Fruit fly (Drosophila melanogaster) whole organism, embryonic: ENCODE results near the gene CG10431.

Experiments used
- Adf1 ChIP-seq: fragments of 200-800 bp; sonication (Bioruptor generic); IDR thresholded peaks from 2 replicates; pipeline ENCODE4 v1.3.6; 2022; ENCODE audit warnings: missing biosample characterization, missing genetic modification characterization
- Asciz ChIP-seq: fragments of 200-800 bp; sonication (Bioruptor generic); optimal IDR thresholded peaks from 2 replicates; lab custom pipeline; 2017; ENCODE audit warnings: missing biosample characterization, mild to moderate bottlenecking, missing genetic modification characterization, missing genetic modification reagents
- B-H1 ChIP-seq: fragments of 200-800 bp; sonication (Bioruptor generic); IDR thresholded peaks from 3 replicates; pipeline ENCODE4 v1.3.6; 2022; ENCODE audit warnings: missing biosample characterization, missing genetic modification characterization
- CG10274 ChIP-seq: fragments of 200-800 bp; sonication (Bioruptor generic); optimal IDR thresholded peaks from 3 replicates; lab custom pipeline; 2017; ENCODE audit warnings: missing biosample characterization, mild to moderate bottlenecking, missing genetic modification characterization
- CG10543 ChIP-seq: fragments of 200-800 bp; sonication (Bioruptor generic); optimal IDR thresholded peaks from 3 replicates; lab custom pipeline; 2017; ENCODE audit warnings: missing biosample characterization, mild to moderate bottlenecking, missing genetic modification characterization, moderate library complexity
- CG10979 ChIP-seq: fragments of 200-800 bp; sonication (Bioruptor generic); optimal IDR thresholded peaks from 2 replicates; lab custom pipeline; 2018; ENCODE audit warnings: missing biosample characterization, mild to moderate bottlenecking, missing genetic modification characterization, moderate library complexity
- CG11398 ChIP-seq: fragments of 200-800 bp; sonication (Bioruptor generic); optimal IDR thresholded peaks from 2 replicates; lab custom pipeline; 2016; ENCODE audit warnings: missing biosample characterization, missing genetic modification characterization
- CG11456 ChIP-seq: fragments of 200-800 bp; sonication (Bioruptor generic); IDR thresholded peaks from 3 replicates; pipeline ENCODE4 v1.3.6; 2022; ENCODE audit warnings: missing biosample characterization, missing genetic modification characterization
- CG11696 ChIP-seq: fragments of 200-800 bp; sonication (Bioruptor generic); IDR thresholded peaks from 2 replicates; pipeline ENCODE4 v1.3.6; 2022; ENCODE audit warnings: missing biosample characterization, missing genetic modification characterization
- CG12391 ChIP-seq: fragments of 200-800 bp; sonication (Bioruptor generic); optimal IDR thresholded peaks from 3 replicates; lab custom pipeline; 2018; ENCODE audit warnings: missing biosample characterization, mild to moderate bottlenecking, missing genetic modification characterization, moderate library complexity
- CG14441 ChIP-seq: fragments of 200-800 bp; sonication (Bioruptor generic); IDR thresholded peaks from 2 replicates; pipeline ENCODE4 v1.3.6; 2022; ENCODE audit warnings: missing biosample characterization, missing genetic modification characterization
- CG14667 ChIP-seq: fragments of 200-800 bp; sonication (Bioruptor generic); IDR thresholded peaks from 2 replicates; pipeline ENCODE4 v1.3.6; 2022; ENCODE audit warnings: missing biosample characterization, missing genetic modification characterization
- CG1529 ChIP-seq: fragments of 200-800 bp; sonication (Bioruptor generic); optimal IDR thresholded peaks from 3 replicates; lab custom pipeline; 2018; ENCODE audit warnings: missing biosample characterization, missing genetic modification characterization
- CG17328 ChIP-seq: fragments of 200-800 bp; sonication (Bioruptor generic); IDR thresholded peaks from 2 replicates; pipeline ENCODE4 v1.3.6; 2022; ENCODE audit warnings: missing biosample characterization, missing genetic modification characterization
- CG2712 ChIP-seq: fragments of 200-800 bp; optimal IDR thresholded peaks from 3 replicates; lab custom pipeline; 2019; ENCODE audit warnings: missing biosample characterization, mild to moderate bottlenecking, missing genetic modification characterization, moderate library complexity
- CG31388 ChIP-seq: fragments of 200-800 bp; sonication (Bioruptor generic); optimal IDR thresholded peaks from 2 replicates; lab custom pipeline; 2016; ENCODE audit warnings: missing biosample characterization, missing genetic modification characterization
- CG33557 ChIP-seq: fragments of 200-800 bp; sonication (Bioruptor generic); optimal IDR thresholded peaks from 2 replicates; lab custom pipeline; 2019; ENCODE audit warnings: missing biosample characterization, mild to moderate bottlenecking, missing genetic modification characterization, moderate library complexity
- CG6765 ChIP-seq: fragments of 200-800 bp; sonication (Bioruptor generic); optimal IDR thresholded peaks from 3 replicates; lab custom pipeline; 2017; ENCODE audit warnings: missing biosample characterization, mild to moderate bottlenecking, missing genetic modification characterization
- CG6813 ChIP-seq: fragments of 200-800 bp; sonication (Bioruptor generic); optimal IDR thresholded peaks from 2 replicates; lab custom pipeline; 2017; ENCODE audit warnings: missing biosample characterization, missing genetic modification characterization, mild to moderate bottlenecking, moderate library complexity, missing genetic modification reagents
- CG7357 ChIP-seq: fragments of 200-800 bp; sonication (Bioruptor generic); IDR thresholded peaks from 3 replicates; pipeline ENCODE4 v1.3.6; 2022; ENCODE audit warnings: missing biosample characterization, missing genetic modification characterization
- Drgx ChIP-seq: fragments of 200-800 bp; sonication (Bioruptor generic); IDR thresholded peaks from 2 replicates; pipeline ENCODE4 v1.3.6; 2022; ENCODE audit warnings: missing biosample characterization, missing genetic modification characterization
- ERR ChIP-seq: fragments of 200-800 bp; sonication (Bioruptor generic); optimal IDR thresholded peaks from 2 replicates; lab custom pipeline; 2016; ENCODE audit warnings: missing biosample characterization, missing genetic modification characterization
- Fer3 ChIP-seq: fragments of 200-800 bp; sonication (Bioruptor generic); optimal IDR thresholded peaks from 2 replicates; lab custom pipeline; 2018; ENCODE audit warnings: missing biosample characterization, mild to moderate bottlenecking, missing genetic modification characterization, moderate library complexity
- Gsc ChIP-seq: fragments of 200-800 bp; sonication (Bioruptor generic); IDR thresholded peaks from 2 replicates; pipeline ENCODE4 v1.3.6; 2022; ENCODE audit warnings: missing biosample characterization, missing genetic modification characterization
- H2.0 ChIP-seq: fragments of 200-800 bp; sonication (Bioruptor generic); IDR thresholded peaks from 2 replicates; pipeline ENCODE4 v1.3.6; 2022; ENCODE audit warnings: missing biosample characterization, missing genetic modification characterization
- Mad ChIP-seq: fragments of 200-800 bp; sonication (Bioruptor generic); optimal IDR thresholded peaks from 2 replicates; lab custom pipeline; 2016; ENCODE audit warnings: missing biosample characterization, missing genetic modification characterization
- NK7.1 ChIP-seq: fragments of 200-800 bp; sonication (Bioruptor generic); optimal IDR thresholded peaks from 3 replicates; lab custom pipeline; 2016; ENCODE audit warnings: missing biosample characterization, missing genetic modification characterization
- Pdp1 ChIP-seq, 2 experiments: fragments of 200-800 bp; sonication (Bioruptor generic); optimal IDR thresholded peaks; 3 replicates each; lab custom pipeline; 2016; ENCODE audit warnings: missing biosample characterization in 2 of 2, missing genetic modification characterization in 2 of 2, mild to moderate bottlenecking in 1 of 2, moderate library complexity in 1 of 2
- Sox102F ChIP-seq: fragments of 200-800 bp; sonication (Bioruptor generic); optimal IDR thresholded peaks from 2 replicates; lab custom pipeline; 2018; ENCODE audit warnings: missing biosample characterization, mild to moderate bottlenecking, missing genetic modification characterization, moderate library complexity
- aop ChIP-seq: fragments of 200-800 bp; sonication (Bioruptor generic); IDR thresholded peaks from 2 replicates; pipeline ENCODE4 v1.3.6; 2022; ENCODE audit warnings: missing biosample characterization, missing genetic modification characterization
- ara ChIP-seq: fragments of 200-800 bp; sonication (Bioruptor generic); IDR thresholded peaks from 2 replicates; pipeline ENCODE4 v1.3.6; 2022; ENCODE audit warnings: missing biosample characterization, missing genetic modification characterization
- ase ChIP-seq: fragments of 200-800 bp; sonication (Bioruptor generic); IDR thresholded peaks from 3 replicates; pipeline ENCODE4 v1.3.6; 2022; ENCODE audit warnings: missing biosample characterization, missing genetic modification characterization
- ato ChIP-seq: fragments of 200-800 bp; sonication (Bioruptor generic); IDR thresholded peaks from 2 replicates; pipeline ENCODE4 v1.3.6; 2022; ENCODE audit warnings: missing biosample characterization, missing genetic modification characterization; ENCODE audit not compliant: partially characterized antibody
- chif ChIP-seq, 2 experiments: fragments of 200-800 bp; sonication (Bioruptor generic); optimal IDR thresholded peaks; 3 replicates each; lab custom pipeline; 2016; ENCODE audit warnings: missing biosample characterization in 2 of 2, missing genetic modification characterization in 2 of 2
- chinmo ChIP-seq: fragments of 200-800 bp; sonication (Bioruptor generic); IDR thresholded peaks from 4 replicates; pipeline ENCODE4 v1.3.6; 2022; ENCODE audit warnings: missing biosample characterization, missing genetic modification characterization; ENCODE audit not compliant: partially characterized antibody
- cwo ChIP-seq: fragments of 200-800 bp; sonication (Bioruptor generic); optimal IDR thresholded peaks from 3 replicates; lab custom pipeline; 2017; ENCODE audit warnings: missing biosample characterization, missing genetic modification characterization, mild to moderate bottlenecking, moderate library complexity, missing genetic modification reagents
- dimm ChIP-seq: fragments of 200-800 bp; sonication (Bioruptor generic); IDR thresholded peaks from 2 replicates; pipeline ENCODE4 v1.3.6; 2022; ENCODE audit warnings: missing biosample characterization, missing genetic modification characterization
- fd3F ChIP-seq: fragments of 200-800 bp; sonication (Bioruptor generic); optimal IDR thresholded peaks from 2 replicates; lab custom pipeline; 2018; ENCODE audit warnings: missing biosample characterization, mild to moderate bottlenecking, missing genetic modification characterization, moderate library complexity
- ftz-f1 ChIP-seq: fragments of 200-800 bp; sonication (Bioruptor generic); optimal IDR thresholded peaks from 2 replicates; lab custom pipeline; 2016; ENCODE audit warnings: missing biosample characterization, missing genetic modification characterization
- gem ChIP-seq: fragments of 200-800 bp; sonication (Bioruptor generic); optimal IDR thresholded peaks from 2 replicates; lab custom pipeline; 2019; ENCODE audit warnings: missing biosample characterization, mild to moderate bottlenecking, missing genetic modification characterization, moderate library complexity
- klu ChIP-seq: fragments of 200-800 bp; sonication (Bioruptor generic); IDR thresholded peaks from 2 replicates; pipeline ENCODE4 v1.3.6; 2022; ENCODE audit warnings: missing biosample characterization, missing genetic modification characterization
- lmd ChIP-seq: fragments of 200-800 bp; sonication (Bioruptor generic); IDR thresholded peaks from 2 replicates; pipeline ENCODE4 v1.3.6; 2022; ENCODE audit warnings: missing biosample characterization, missing genetic modification characterization
- mirr ChIP-seq: fragments of 200-800 bp; sonication (Bioruptor generic); optimal IDR thresholded peaks from 3 replicates; lab custom pipeline; 2018; ENCODE audit warnings: missing biosample characterization, mild to moderate bottlenecking, missing genetic modification characterization
- pfk ChIP-seq: fragments of 200-800 bp; sonication (Bioruptor generic); optimal IDR thresholded peaks from 2 replicates; lab custom pipeline; 2018; ENCODE audit warnings: missing biosample characterization, mild to moderate bottlenecking, missing genetic modification characterization, moderate library complexity
- pum ChIP-seq: fragments of 200-800 bp; sonication (Bioruptor generic); optimal IDR thresholded peaks from 2 replicates; lab custom pipeline; 2016; ENCODE audit warnings: missing biosample characterization, missing genetic modification characterization
- rib ChIP-seq: fragments of 200-800 bp; sonication (Bioruptor generic); IDR thresholded peaks from 2 replicates; pipeline ENCODE4 v1.3.6; 2022; ENCODE audit warnings: missing biosample characterization, missing genetic modification characterization
- run ChIP-seq: fragments of 200-800 bp; sonication (Bioruptor generic); optimal IDR thresholded peaks from 3 replicates; lab custom pipeline; 2018; ENCODE audit warnings: missing biosample characterization, mild to moderate bottlenecking, missing genetic modification characterization
- stc ChIP-seq: fragments of 200-800 bp; sonication (Bioruptor generic); IDR thresholded peaks from 2 replicates; pipeline ENCODE4 v1.3.6; 2022; ENCODE audit warnings: missing biosample characterization, missing genetic modification characterization
- trem ChIP-seq: fragments of 200-800 bp; optimal IDR thresholded peaks from 3 replicates; lab custom pipeline; 2019; ENCODE audit warnings: missing biosample characterization, mild to moderate bottlenecking, missing genetic modification characterization, moderate library complexity
- unpg ChIP-seq: fragments of 200-800 bp; sonication (Bioruptor generic); optimal IDR thresholded peaks from 3 replicates; lab custom pipeline; 2018; ENCODE audit warnings: missing biosample characterization, mild to moderate bottlenecking, missing genetic modification characterization, moderate library complexity
- vfl ChIP-seq: fragments of 200-800 bp; sonication (Bioruptor generic); optimal IDR thresholded peaks from 2 replicates; lab custom pipeline; 2016; ENCODE audit warnings: missing biosample characterization, missing genetic modification characterization

The CG10431 gene

DNA sequence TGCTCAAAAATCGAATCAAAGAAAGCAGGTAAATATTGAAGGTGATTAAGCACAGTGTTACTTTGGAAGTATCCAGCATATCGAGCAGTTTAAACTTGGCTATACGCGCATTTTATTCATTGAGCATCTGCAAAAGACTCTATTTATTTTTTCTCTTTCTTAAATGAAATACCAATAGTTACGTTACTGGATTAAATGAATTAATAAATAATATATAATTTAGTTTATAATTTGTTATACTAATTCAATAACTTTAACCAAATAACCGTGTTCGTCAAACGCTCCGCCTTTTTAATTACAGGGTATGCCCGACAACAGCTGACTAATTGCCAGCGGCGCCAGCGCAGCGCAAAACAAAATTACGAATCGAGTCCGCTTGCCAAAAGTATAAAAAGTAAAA is 7.7 kb upstream of the CG10431 start (continued):
- TF ChIP-seq CG1529 (GFP tag; lab: Kevin White, UChicago) = no peak
- TF ChIP-seq CG12391 (tag; lab: Kevin White, UChicago) = peak; percentile 47
- TF ChIP-seq Asciz (GFP tag; lab: Kevin White, UChicago) = no peak
- no peak for TF ChIP-seq ERR (GFP tag; lab: Kevin White, UChicago)
- no peak for TF ChIP-seq CG33557
- TF ChIP-seq stc (GFP tag; lab: Robert Waterston, UW) = peak; percentile 63
- no peak for TF ChIP-seq vfl
- no peak for TF ChIP-seq CG31388 (GFP tag; lab: Kevin White, UChicago)
- TF ChIP-seq Gsc = no peak
- TF ChIP-seq CG10543 = peak; percentile 40
- no peak for TF ChIP-seq ara (GFP tag; lab: Robert Waterston, UW)
- TF ChIP-seq Adf1 (GFP tag; lab: Robert Waterston, UW) = peak; percentile 38
- TF ChIP-seq chif (GFP tag; optimal IDR thresholded peaks at IDR 0.05; lab: Kevin White, UChicago) = no peak
- TF ChIP-seq Sox102F (GFP tag; lab: Kevin White, UChicago) = peak; percentile 31
- TF ChIP-seq CG10979 (tag; lab: Kevin White, UChicago) = no peak
- TF ChIP-seq CG11398 (GFP tag; lab: Kevin White, UChicago) = no peak
- peak; percentile 67 for TF ChIP-seq Fer3
- no peak for TF ChIP-seq chinmo
- TF ChIP-seq CG11696 (GFP tag; lab: Robert Waterston, UW) = peak; percentile 14; the same call in 1 of the 2 replicates
- no peak for TF ChIP-seq H2.0 (GFP tag; lab: Robert Waterston, UW)
- peak; percentile 34 for TF ChIP-seq CG6813
- TF ChIP-seq Mad (GFP tag; lab: Kevin White, UChicago) = no peak
- TF ChIP-seq mirr (GFP tag; lab: Kevin White, UChicago) = no peak
- TF ChIP-seq lmd (GFP tag; lab: Robert Waterston, UW) = peak; percentile 48; the same call in 1 of the 2 replicates
- TF ChIP-seq CG17328 = no peak
- TF ChIP-seq CG6765 (GFP tag; lab: Kevin White, UChicago) = peak; percentile 61
- 0 out of 3 replicates have a peak, but pooled peaks have one; percentile 13 for TF ChIP-seq CG7357 (GFP tag; lab: Robert Waterston, UW)
- no peak for TF ChIP-seq ftz-f1 (GFP tag; lab: Kevin White, UChicago)
- TF ChIP-seq CG11456 = 0 out of 3 replicates have a peak, but pooled peaks have one; percentile 12
- no peak for TF ChIP-seq Pdp1 (GFP tag; optimal IDR thresholded peaks at IDR 0.05; lab: Kevin White, UChicago)
- peak; percentile 45 for TF ChIP-seq fd3F (GFP tag; lab: Kevin White, UChicago)
- peak; percentile 61 for TF ChIP-seq gem (tag; lab: Kevin White, UChicago)
- peak; percentile 29; the same call in 1 of the 2 replicates for TF ChIP-seq CG14667
- no peak for TF ChIP-seq ase
- no peak for TF ChIP-seq dimm (GFP tag; lab: Robert Waterston, UW)
- no peak for TF ChIP-seq pfk (GFP tag; lab: Kevin White, UChicago)
- peak; percentile 59 for TF ChIP-seq cwo
- no peak for TF ChIP-seq trem
- TF ChIP-seq klu (GFP tag; lab: Robert Waterston, UW) = no peak
- no peak for TF ChIP-seq rib
- TF ChIP-seq ato (GFP tag; lab: Robert Waterston, UW) = no peak
- TF ChIP-seq B-H1 (GFP tag; lab: Robert Waterston, UW) = 0 out of 3 replicates have a peak, but pooled peaks have one; percentile 20
- no peak for TF ChIP-seq run (tag; lab: Kevin White, UChicago)
- TF ChIP-seq CG10274 (GFP tag; lab: Kevin White, UChicago) = peak; percentile 19
- peak; percentile 55; the same call in 1 of the 2 replicates for TF ChIP-seq Drgx (GFP tag; lab: Robert Waterston, UW)
- no peak for TF ChIP-seq pum
- no peak for TF ChIP-seq NK7.1 (GFP tag; lab: Kevin White, UChicago)
- peak; percentile 26 for TF ChIP-seq unpg (GFP tag; lab: Kevin White, UChicago)
- TF ChIP-seq aop (GFP tag; lab: Robert Waterston, UW) = no peak
- TF ChIP-seq CG14441 (GFP tag; lab: Robert Waterston, UW) = peak; percentile 46; the same call in 1 of the 2 replicates
- peak; percentile 57 for TF ChIP-seq CG2712 (tag; lab: Kevin White, UChicago)
